Worm (Caenorhabditis elegans): Measurements from ENCODE around the gene acr-14.

The acr-14 gene

ce11 chrII:8177095-8177494 lies at the start of gene acr-14:
Gene acr-14 (minus strand): TSS chrII:8177195.
- TF ChIP-seq swsn-7 (tag; optimal IDR thresholded peaks at IDR 0.05) (no peak), sup-37 (GFP tag; optimal IDR thresholded peaks at IDR 0.05) (no peak)

- TF ChIP-seq nhr-76 (tag; optimal IDR thresholded peaks at IDR 0.05): no peak
- no peak for TF ChIP-seq lin-13 (GFP tag; optimal IDR thresholded peaks at IDR 0.05)
- TF ChIP-seq efl-1 (optimal IDR thresholded peaks at IDR 0.05): peak in 1 of 2 experiments; percentile 1
- TF ChIP-seq efl-1 (GFP tag; optimal IDR thresholded peaks at IDR 0.05 in 1 of 2): no peak
- TF ChIP-seq C04F5.9 (tag; optimal IDR thresholded peaks at IDR 0.05): no peak
- no peak for TF ChIP-seq fos-1 (tag; optimal IDR thresholded peaks at IDR 0.05)
- no peak for TF ChIP-seq nhr-77 (tag; optimal IDR thresholded peaks at IDR 0.05)
- no peak for TF ChIP-seq lin-39 (tag; optimal IDR thresholded peaks at IDR 0.05)
- no peak for TF ChIP-seq C34B4.2 (tag; optimal IDR thresholded peaks at IDR 0.05)
- no peak for TF ChIP-seq aha-1 (tag; optimal IDR thresholded peaks at IDR 0.05)
- TF ChIP-seq elt-3 (tag; optimal IDR thresholded peaks at IDR 0.05): no peak
- TF ChIP-seq rnt-1 (tag; optimal IDR thresholded peaks at IDR 0.05): no peak
- TF ChIP-seq zag-1 (tag; optimal IDR thresholded peaks at IDR 0.05): no peak
- no peak for TF ChIP-seq tbx-2 (tag; optimal IDR thresholded peaks at IDR 0.05)
- no peak for TF ChIP-seq sox-4 (tag; optimal IDR thresholded peaks at IDR 0.05)
- TF ChIP-seq nhr-11 (tag; optimal IDR thresholded peaks at IDR 0.05): no peak
- peak; percentile 42 for TF ChIP-seq nhr-71 (tag; optimal IDR thresholded peaks at IDR 0.05)
- no peak for TF ChIP-seq dsc-1 (tag; optimal IDR thresholded peaks at IDR 0.05)
- TF ChIP-seq ceh-8 (GFP tag; optimal IDR thresholded peaks at IDR 0.05): no peak
- TF ChIP-seq ces-1 (GFP tag; optimal IDR thresholded peaks at IDR 0.05): no peak
- no peak for TF ChIP-seq ets-5 (GFP tag; IDR thresholded peaks at IDR 0.05)
- no peak for TF ChIP-seq mab-9 (GFP tag; IDR thresholded peaks at IDR 0.05)
- no peak for TF ChIP-seq hpl-2 (GFP tag; optimal IDR thresholded peaks at IDR 0.05)
- TF ChIP-seq nhr-20 (tag; optimal IDR thresholded peaks at IDR 0.05): peak; percentile 47
- peak; percentile 10 for TF ChIP-seq pqm-1 (tag; optimal IDR thresholded peaks at IDR 0.05)
- TF ChIP-seq xbp-1 (tag; optimal IDR thresholded peaks at IDR 0.05): no peak
- no peak for TF ChIP-seq sup-37 (GFP tag; optimal IDR thresholded peaks at IDR 0.05)
- TF ChIP-seq fkh-4 (tag; optimal IDR thresholded peaks at IDR 0.05; ENCODE audit: borderline replicate concordance): no peak
- TF ChIP-seq mdl-1 (tag; optimal IDR thresholded peaks at IDR 0.05): peak in 1 of 2 experiments; percentile 29
- TF ChIP-seq efl-3 (GFP tag; optimal IDR thresholded peaks at IDR 0.05): no peak
- peak in 1 of 2 experiments; percentile 41 for TF ChIP-seq lsy-2 (tag; optimal IDR thresholded peaks at IDR 0.05)
- no peak for TF ChIP-seq pax-3 (tag; optimal IDR thresholded peaks at IDR 0.05)
- no peak for TF ChIP-seq jun-1 (tag; optimal IDR thresholded peaks at IDR 0.05)
- TF ChIP-seq F16B12.6 (tag; optimal IDR thresholded peaks at IDR 0.05): no peak
- TF ChIP-seq ceh-90 (tag; optimal IDR thresholded peaks at IDR 0.05): no peak
- TF ChIP-seq ceh-63 (GFP tag; optimal IDR thresholded peaks at IDR 0.05): no peak
- peak; percentile 9 for TF ChIP-seq snu-23 (GFP tag; optimal IDR thresholded peaks at IDR 0.05)
- TF ChIP-seq nhr-47 (tag; optimal IDR thresholded peaks at IDR 0.05): no peak
- no peak for TF ChIP-seq unc-30 (tag; optimal IDR thresholded peaks at IDR 0.05)
- TF ChIP-seq Y116A8C.19 (tag; optimal IDR thresholded peaks at IDR 0.05; ENCODE audit: borderline replicate concordance): no peak
- TF ChIP-seq ztf-4 (tag; optimal IDR thresholded peaks at IDR 0.05): no peak
- no peak for TF ChIP-seq egl-13 (tag; optimal IDR thresholded peaks at IDR 0.05)
- TF ChIP-seq aly-2 (tag; optimal IDR thresholded peaks at IDR 0.05): no peak
- no peak for TF ChIP-seq fkh-8 (tag; optimal IDR thresholded peaks at IDR 0.05)
- TF ChIP-seq ama-1 (optimal IDR thresholded peaks at IDR 0.05): no peak
- TF ChIP-seq elt-2 (tag; optimal IDR thresholded peaks at IDR 0.05): peak; percentile 93
- TF ChIP-seq unc-86 (tag; optimal IDR thresholded peaks at IDR 0.05): no peak
- TF ChIP-seq egl-27 (tag; optimal IDR thresholded peaks at IDR 0.05): no peak
- no peak for TF ChIP-seq ceh-88 (GFP tag; IDR thresholded peaks at IDR 0.05)
- TF ChIP-seq pag-3 (tag; optimal IDR thresholded peaks at IDR 0.05; ENCODE audit: borderline replicate concordance, insufficient read depth): no peak
- no peak for TF ChIP-seq grh-1 (GFP tag; IDR thresholded peaks at IDR 0.05)
- no peak for TF ChIP-seq skn-1 (tag; optimal IDR thresholded peaks at IDR 0.05)
Measured at ce11 chrII:8226475-8226874, 49.5 kb upstream of the acr-14 start.
